Worm (Caenorhabditis elegans) whole organism, L4 larva: Measurements from ENCODE around the gene lsy-12.

Experiments used
- F10B5.3 ChIP-seq: sonication (generic microtip); optimal IDR thresholded peaks from 2 replicates; lab custom pipeline; 2016; ENCODE audit warnings: mild to moderate bottlenecking, missing genetic modification characterization, missing compliant biosample characterization
- F49E8.2 ChIP-seq: sonication (generic microtip); optimal IDR thresholded peaks from 2 replicates; lab custom pipeline; 2016; ENCODE audit warnings: missing compliant biosample characterization, mild to moderate bottlenecking, missing genetic modification characterization, borderline replicate concordance
- T20F7.1 ChIP-seq: fragments of 200-800 bp; sonication (Bioruptor generic); optimal IDR thresholded peaks from 2 replicates; lab custom pipeline; 2018; ENCODE audit warnings: mild to moderate bottlenecking, missing genetic modification characterization, missing compliant biosample characterization
- Y105C5A.15 ChIP-seq: fragments of 200-800 bp; sonication (Bioruptor generic); IDR thresholded peaks from 2 replicates; pipeline ENCODE4 v1.3.6; 2022; ENCODE audit warnings: missing genetic modification characterization, missing compliant biosample characterization
- ZK546.5 ChIP-seq, 2 experiments: sonication (generic microtip); optimal IDR thresholded peaks; 2 replicates each; lab custom pipeline; 2017; ENCODE audit warnings: missing biosample characterization in 2 of 2, missing genetic modification characterization in 2 of 2
- aha-1 ChIP-seq: fragments of 150-350 bp; peaks from one replicate; lab custom pipeline; 2014; ENCODE audit warnings: missing biosample characterization, missing genetic modification characterization
- aly-2 ChIP-seq: sonication (generic microtip); optimal IDR thresholded peaks from 2 replicates; lab custom pipeline; 2018; ENCODE audit warnings: missing biosample characterization, missing genetic modification characterization
- ama-1 ChIP-seq: fragments of 150-350 bp; optimal IDR thresholded peaks from 2 replicates; lab custom pipeline; 2014; ENCODE audit warnings: inconsistent platforms, mixed read lengths
- daf-16 ChIP-seq, 3 experiments: sonication (generic microtip); optimal IDR thresholded peaks; 2 replicates each; lab custom pipeline; 2016 to 2017; ENCODE audit warnings: missing genetic modification characterization in 3 of 3, missing genetic modification reagents in 3 of 3, mild to moderate bottlenecking in 2 of 3, missing compliant biosample characterization in 2 of 3, missing biosample characterization in 1 of 3, moderate library complexity in 1 of 3
- daf-8 ChIP-seq: fragments of 200-800 bp; sonication (Bioruptor generic); IDR thresholded peaks from 2 replicates; pipeline ENCODE4 v1.3.6; 2022; ENCODE audit warnings: missing genetic modification characterization, missing compliant biosample characterization
- dmd-8 ChIP-seq: fragments of 200-800 bp; sonication (Bioruptor generic); IDR thresholded peaks from 2 replicates; pipeline ENCODE4 v1.3.6; 2022; ENCODE audit warnings: missing genetic modification characterization, missing compliant biosample characterization
- dmd-9 ChIP-seq: fragments of 200-800 bp; sonication (Bioruptor generic); IDR thresholded peaks from 2 replicates; pipeline ENCODE4 v1.3.6; 2022; ENCODE audit warnings: missing genetic modification reagents, missing genetic modification characterization, missing compliant biosample characterization
- duxl-1 ChIP-seq: sonication (generic microtip); optimal IDR thresholded peaks from 2 replicates; lab custom pipeline; 2016; ENCODE audit warnings: mild to moderate bottlenecking, missing genetic modification characterization, moderate library complexity, missing compliant biosample characterization; ENCODE audit not compliant: poor library complexity
- egl-43 ChIP-seq: fragments of 200-800 bp; sonication (Bioruptor generic); IDR thresholded peaks from 2 replicates; pipeline ENCODE4 v1.3.6; 2022; ENCODE audit warnings: missing genetic modification reagents, missing genetic modification characterization, missing compliant biosample characterization
- gei-8 ChIP-seq: fragments of 200-800 bp; sonication (Bioruptor generic); optimal IDR thresholded peaks from 2 replicates; lab custom pipeline; 2018; ENCODE audit warnings: mild to moderate bottlenecking, missing genetic modification characterization, missing compliant biosample characterization
- jun-1 ChIP-seq: fragments of 150-350 bp; optimal IDR thresholded peaks from 2 replicates; lab custom pipeline; 2014; ENCODE audit warnings: missing biosample characterization, missing genetic modification reagents, missing genetic modification characterization
- lin-15B ChIP-seq: fragments of 150-350 bp; sonication (generic microtip); optimal IDR thresholded peaks from 3 replicates; lab custom pipeline; 2014; ENCODE audit warnings: missing biosample characterization, missing genetic modification characterization
- lin-38 ChIP-seq: fragments of 200-800 bp; sonication (Bioruptor generic); IDR thresholded peaks from 2 replicates; pipeline ENCODE4 v1.3.6; 2022; ENCODE audit warnings: missing genetic modification reagents, missing genetic modification characterization, missing compliant biosample characterization
- madf-9 ChIP-seq: fragments of 200-800 bp; sonication (Bioruptor generic); conservative IDR thresholded peaks from 2 replicates; pipeline ENCODE4 v1.3.6; 2022; ENCODE audit warnings: missing genetic modification reagents, missing genetic modification characterization, missing compliant biosample characterization
- mdl-1 ChIP-seq, 2 experiments: fragments of 150-350 bp in 1 of 2; sonication (generic microtip) in 1 of 2; optimal IDR thresholded peaks; 2 replicates each; lab custom pipeline; 2014 to 2017; ENCODE audit warnings: missing biosample characterization in 2 of 2, missing genetic modification characterization in 2 of 2
- mdt-29 ChIP-seq: fragments of 200-800 bp; sonication (Bioruptor generic); IDR thresholded peaks from 2 replicates; pipeline ENCODE4 v1.3.6; 2022; ENCODE audit warnings: missing genetic modification reagents, missing genetic modification characterization, missing compliant biosample characterization
- nhr-102 ChIP-seq: sonication (generic microtip); optimal IDR thresholded peaks from 2 replicates; lab custom pipeline; 2016; ENCODE audit warnings: mild to moderate bottlenecking, missing genetic modification characterization, moderate library complexity, missing compliant biosample characterization
- nhr-25 ChIP-seq: sonication (generic microtip); optimal IDR thresholded peaks from 2 replicates; lab custom pipeline; 2017; ENCODE audit warnings: missing genetic modification characterization, mild to moderate bottlenecking, missing compliant biosample characterization, antibody characterized with exemption, moderate library complexity, borderline replicate concordance; ENCODE audit not compliant: insufficient read depth
- nhr-28 ChIP-seq: fragments of 150-350 bp; optimal IDR thresholded peaks from 2 replicates; lab custom pipeline; 2014; ENCODE audit warnings: missing biosample characterization, missing genetic modification characterization
- nhr-42 ChIP-seq: fragments of 200-800 bp; sonication (Bioruptor generic); IDR thresholded peaks from 2 replicates; pipeline ENCODE4 v1.3.6; 2022; ENCODE audit warnings: missing genetic modification characterization, missing compliant biosample characterization
- nhr-6 ChIP-seq: fragments of 150-350 bp; optimal IDR thresholded peaks from 2 replicates; lab custom pipeline; 2014; ENCODE audit warnings: missing biosample characterization, missing genetic modification characterization
- nhr-76 ChIP-seq: fragments of 150-350 bp; optimal IDR thresholded peaks from 2 replicates; lab custom pipeline; 2014; ENCODE audit warnings: missing biosample characterization, missing genetic modification characterization
- php-3 ChIP-seq: fragments of 200-800 bp; sonication (Bioruptor generic); IDR thresholded peaks from 2 replicates; pipeline ENCODE4 v1.3.6; 2022; ENCODE audit warnings: missing genetic modification reagents, missing genetic modification characterization, missing compliant biosample characterization
- saeg-2 ChIP-seq: fragments of 200-800 bp; sonication (Bioruptor generic); IDR thresholded peaks from 2 replicates; pipeline ENCODE4 v1.3.6; 2022; ENCODE audit warnings: missing genetic modification reagents, missing genetic modification characterization, missing compliant biosample characterization
- sdz-12 ChIP-seq: fragments of 200-800 bp; sonication (Bioruptor generic); optimal IDR thresholded peaks from 2 replicates; lab custom pipeline; 2018; ENCODE audit warnings: mild to moderate bottlenecking, missing genetic modification characterization, missing compliant biosample characterization
- snpc-4 ChIP-seq: fragments of 150-350 bp; optimal IDR thresholded peaks from 2 replicates; lab custom pipeline; 2014; ENCODE audit warnings: missing biosample characterization, missing genetic modification characterization
- spr-3 ChIP-seq: fragments of 200-800 bp; sonication (Bioruptor generic); optimal IDR thresholded peaks from 2 replicates; lab custom pipeline; 2018; ENCODE audit warnings: mild to moderate bottlenecking, missing genetic modification characterization, missing compliant biosample characterization
- tag-97 ChIP-seq: fragments of 200-800 bp; sonication (Bioruptor generic); IDR thresholded peaks from 2 replicates; pipeline ENCODE4 v1.3.6; 2022; ENCODE audit warnings: missing genetic modification characterization, missing compliant biosample characterization
- unc-62 ChIP-seq, 3 experiments: fragments of 150-350 bp in 1 of 3; sonication (generic microtip); optimal IDR thresholded peaks in 2 of 3; peaks in 1 of 3; 1 replicate in 1 of 3; 2 replicates in 2 of 3; lab custom pipeline; 2014 to 2017; ENCODE audit warnings: missing biosample characterization in 3 of 3, missing genetic modification characterization in 3 of 3, missing genetic modification reagents in 3 of 3, missing genotype in 1 of 3
- vab-7 ChIP-seq: fragments of 200-800 bp; sonication (Bioruptor generic); IDR thresholded peaks from 2 replicates; pipeline ENCODE4 v1.3.6; 2022; ENCODE audit warnings: missing genetic modification reagents, missing genetic modification characterization, missing compliant biosample characterization
- zip-11 ChIP-seq: fragments of 200-800 bp; sonication (Bioruptor generic); IDR thresholded peaks from 2 replicates; pipeline ENCODE4 v1.3.6; 2022; ENCODE audit warnings: missing genetic modification characterization, missing compliant biosample characterization
- zip-2 ChIP-seq: fragments of 150-350 bp; optimal IDR thresholded peaks from 2 replicates; lab custom pipeline; 2014; ENCODE audit warnings: missing biosample characterization, missing genetic modification characterization
- ztf-7 ChIP-seq: fragments of 150-350 bp; optimal IDR thresholded peaks from 2 replicates; lab custom pipeline; 2014; ENCODE audit warnings: missing biosample characterization, missing genetic modification characterization

Gene lsy-12

ce11 chrV:9835945-9836344 lies 23.8 kb downstream of the lsy-12 start, which contains the start of gene sru-38:
TSS of gene sru-38 (minus strand) at chrV:9836045.
- no peak for TF ChIP-seq zip-2 (tag; lab: Kevin White, UChicago)
- no peak for TF ChIP-seq lin-38 (GFP tag; lab: Robert Waterston, UW)
- TF ChIP-seq mdl-1 (tag; optimal IDR thresholded peaks at IDR 0.05; lab: Kevin White, UChicago) = no peak
- TF ChIP-seq dmd-8 (GFP tag; lab: Robert Waterston, UW) = no peak
- no peak for TF ChIP-seq nhr-25
- no peak for TF ChIP-seq nhr-6
- TF ChIP-seq sdz-12 (GFP tag; lab: Kevin White, UChicago) = no peak
- TF ChIP-seq jun-1 (tag; lab: Kevin White, UChicago) = no peak
- TF ChIP-seq ama-1 (lab: Kevin White, UChicago) = no peak
- TF ChIP-seq tag-97 (GFP tag; lab: Robert Waterston, UW) = no peak
- TF ChIP-seq madf-9 (GFP tag; lab: Robert Waterston, UW) = no peak
- no peak for TF ChIP-seq nhr-42 (GFP tag; lab: Robert Waterston, UW)
- TF ChIP-seq nhr-28 = no peak
- no peak for TF ChIP-seq Y105C5A.15 (GFP tag; lab: Robert Waterston, UW)

- TF ChIP-seq zip-11 (no peak), nhr-76 (tag; lab: Kevin White, UChicago) (no peak), unc-62 (GFP tag; optimal IDR thresholded peaks at IDR 0.05 in 1 of 2; lab: Kevin White, UChicago) (no peak), unc-62 (tag; optimal IDR thresholded peaks at IDR 0.05; lab: Kevin White, UChicago) (no peak), Y105C5A.15 (GFP tag; lab: Robert Waterston, UW) (no peak), nhr-28 (no peak), dmd-9 (no peak), aha-1 (tag; lab: Kevin White, UChicago) (no peak), daf-8 (GFP tag; lab: Robert Waterston, UW) (no peak), F49E8.2 (tag; lab: Kevin White, UChicago) (no peak), egl-43 (no peak), zip-2 (tag; lab: Kevin White, UChicago) (no peak), ZK546.5 (tag; optimal IDR thresholded peaks at IDR 0.05; lab: Kevin White, UChicago) (no peak)
Measured at ce11 chrV:9833900-9834299, 25.9 kb downstream of the lsy-12 start, which contains the start of gene sru-40. TSS of gene sru-40 (minus strand) at chrV:9834000.

ce11 chrV:9824149-9824548 lies 35.6 kb downstream of the lsy-12 start, which contains the start of gene str-2:
TSS of gene str-2 (minus strand) at chrV:9824249.
- TF ChIP-seq gei-8 (GFP tag; lab: Kevin White, UChicago) (no peak), daf-16 (GFP tag; optimal IDR thresholded peaks at IDR 0.05; lab: Kevin White, UChicago) (no peak), daf-16 (tag; optimal IDR thresholded peaks at IDR 0.05; lab: Kevin White, UChicago) (no peak), zip-11 (no peak), mdl-1 (tag; optimal IDR thresholded peaks at IDR 0.05; lab: Kevin White, UChicago) (no peak), php-3 (no peak), nhr-102 (tag; lab: Kevin White, UChicago) (no peak), aly-2 (no peak), ztf-7 (tag; lab: Kevin White, UChicago) (no peak), Y105C5A.15 (GFP tag; lab: Robert Waterston, UW) (no peak), lin-15B (tag; lab: Kevin White, UChicago) (no peak), vab-7 (GFP tag; lab: Robert Waterston, UW) (no peak), spr-3 (GFP tag; lab: Kevin White, UChicago) (no peak), F10B5.3 (tag; lab: Kevin White, UChicago) (no peak), snpc-4 (tag; lab: Kevin White, UChicago) (no peak), T20F7.1 (GFP tag; lab: Kevin White, UChicago) (no peak)
- TF ChIP-seq, all 104 proteins: peak for 0

DNA sequence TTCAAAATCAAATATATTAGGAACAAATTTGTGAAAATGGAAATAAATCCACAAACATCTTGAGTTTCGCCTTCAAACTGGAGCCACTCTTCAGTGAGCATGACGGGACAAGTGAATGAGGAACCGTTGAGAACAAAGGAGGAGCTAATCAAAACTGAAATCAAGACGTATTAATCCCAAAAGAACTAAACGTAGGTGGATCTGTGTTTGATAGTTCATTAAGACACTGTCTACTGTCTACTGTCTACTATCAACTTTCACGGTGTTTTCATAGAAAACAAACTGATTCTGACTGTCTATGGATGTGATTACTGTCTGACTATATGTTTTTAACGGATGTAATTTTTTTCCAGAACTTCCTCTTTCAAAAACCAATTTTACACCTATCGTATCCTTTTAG lies 38.0 kb downstream of the lsy-12 start, which contains the start of gene str-193:
Gene str-193, minus strand, starts transcription at position 101 of the 400 bp plus-strand sequence.
- peak in 1 of 2 experiments; percentile 6 for TF ChIP-seq unc-62 (GFP tag; optimal IDR thresholded peaks at IDR 0.05 in 1 of 2; lab: Kevin White, UChicago)
- TF ChIP-seq unc-62 (tag; optimal IDR thresholded peaks at IDR 0.05; lab: Kevin White, UChicago) = no peak
- TF ChIP-seq duxl-1 (tag; lab: Kevin White, UChicago) = no peak
- no peak for TF ChIP-seq mdt-29 (GFP tag; lab: Robert Waterston, UW)
- no peak for TF ChIP-seq saeg-2 (GFP tag; lab: Robert Waterston, UW)
- TF ChIP-seq, all 104 proteins: peak for 1
